Fruit fly (Drosophila melanogaster): ENCODE measurements around the gene Meltrin.

DNA sequence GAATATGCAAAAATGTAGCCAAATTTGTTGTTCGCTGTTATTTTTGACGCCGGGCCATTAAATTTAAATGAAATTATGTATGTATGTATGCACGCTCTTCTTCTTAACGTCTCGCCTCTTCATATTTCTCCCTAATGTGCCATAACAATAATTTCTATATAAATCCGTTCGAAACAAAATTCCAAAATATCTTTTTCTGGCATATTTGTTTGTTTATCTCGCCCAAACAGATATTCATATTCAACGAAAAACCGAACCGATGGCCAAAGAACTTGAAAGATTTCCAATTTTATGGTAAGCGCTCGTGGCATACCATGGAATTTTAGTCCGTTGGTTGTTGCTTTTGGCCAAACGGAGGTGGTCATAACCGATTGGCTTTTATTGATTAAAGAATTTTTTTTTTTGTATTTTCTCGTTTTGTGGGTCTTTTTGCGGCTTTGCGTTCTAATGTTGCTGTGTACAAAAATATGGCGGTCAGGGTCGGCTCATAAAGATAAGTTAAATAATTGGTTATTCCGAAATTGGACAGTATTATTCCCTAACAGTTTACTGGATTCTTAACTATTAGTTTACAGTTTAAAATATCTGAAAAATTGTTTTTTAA, 16.1 kb upstream of the Meltrin start:
- TF ChIP-seq dl (GFP tag; optimal IDR thresholded peaks at IDR 0.05; ENCODE audit: insufficient read depth in 1 of 2, partially characterized antibody in 2 of 2), result no peak
- TF ChIP-seq fru (GFP tag; optimal IDR thresholded peaks at IDR 0.05), result no peak
- TF ChIP-seq CrebA (GFP tag; optimal IDR thresholded peaks at IDR 0.05; ENCODE audit: borderline replicate concordance), result no peak
- no peak for TF ChIP-seq br (GFP tag; optimal IDR thresholded peaks at IDR 0.05)
